Fruit fly (Drosophila melanogaster): Measurements from ENCODE around the gene Ada2b.

Gene Ada2b

dm6 chr3R:8243720-8244119, 3.4 kb upstream of the Ada2b start, which contains the start of the genes CG9636, CG18749 and CG33722 (continued):
- TF ChIP-seq az2 (GFP tag; optimal IDR thresholded peaks at IDR 0.05), result peak; percentile 73
- TF ChIP-seq zen (tag; optimal IDR thresholded peaks at IDR 0.05), result peak; percentile 70
- TF ChIP-seq CG10979 (tag; optimal IDR thresholded peaks at IDR 0.05), result peak; percentile 66
- TF ChIP-seq gcm (GFP tag; optimal IDR thresholded peaks at IDR 0.05), result peak; percentile 76
- TF ChIP-seq MTF-1 (GFP tag; optimal IDR thresholded peaks at IDR 0.05; ENCODE audit: borderline replicate concordance), result no peak
- peak; percentile 53; the same call in 2 of the 3 replicates for TF ChIP-seq dysf (GFP tag; IDR thresholded peaks at IDR 0.05)
- peak; percentile 56; the same call in 1 of the 2 replicates for TF ChIP-seq CG4730 (GFP tag; IDR thresholded peaks at IDR 0.05)
- TF ChIP-seq Ravus (GFP tag; IDR thresholded peaks at IDR 0.05), result no peak
- TF ChIP-seq Xrp1 (GFP tag; IDR thresholded peaks at IDR 0.05), result peak; percentile 78
- TF ChIP-seq CG31388 (GFP tag; optimal IDR thresholded peaks at IDR 0.05), result no peak
- TF ChIP-seq tll (GFP tag; optimal IDR thresholded peaks at IDR 0.05), result peak in 1 of 2 experiments; percentile 80
- peak; percentile 72 for TF ChIP-seq sug (tag; optimal IDR thresholded peaks at IDR 0.05)
- TF ChIP-seq fd3F (GFP tag; optimal IDR thresholded peaks at IDR 0.05), result peak; percentile 30
- peak; percentile 71 for TF ChIP-seq CG7839 (tag; optimal IDR thresholded peaks at IDR 0.05)
- TF ChIP-seq gce (GFP tag; IDR thresholded peaks at IDR 0.05), result 0 out of 3 replicates have a peak, but pooled peaks have one; percentile 36
- peak; percentile 45 for TF ChIP-seq pho (GFP tag; optimal IDR thresholded peaks at IDR 0.05)
- TF ChIP-seq Ada2b (GFP tag; IDR thresholded peaks at IDR 0.05), result peak; percentile 86
- TF ChIP-seq pita (GFP tag; optimal IDR thresholded peaks at IDR 0.05), result no peak
- TF ChIP-seq CG11560 (tag; IDR thresholded peaks at IDR 0.05), result no peak
- TF ChIP-seq fd96Cb (tag; optimal IDR thresholded peaks at IDR 0.05), result peak; percentile 37
- TF ChIP-seq CG13894 (tag; optimal IDR thresholded peaks at IDR 0.05), result peak; percentile 81
- TF ChIP-seq ssp (GFP tag; IDR thresholded peaks at IDR 0.05), result peak; percentile 45; the same call in 1 of the 2 replicates
- TF ChIP-seq Hr3 (GFP tag; optimal IDR thresholded peaks at IDR 0.05), result peak; percentile 64
- TF ChIP-seq disco-r (GFP tag; optimal IDR thresholded peaks at IDR 0.05), result no peak
- TF ChIP-seq E2f1 (GFP tag; IDR thresholded peaks at IDR 0.05), result peak; percentile 63
- no peak for TF ChIP-seq HLHmδ (GFP tag; optimal IDR thresholded peaks at IDR 0.05)
- TF ChIP-seq Rx (GFP tag; IDR thresholded peaks at IDR 0.05), result 0 out of 2 replicates have a peak, but pooled peaks have one; percentile 13
- peak; percentile 99 for TF ChIP-seq sna (GFP tag; IDR thresholded peaks at IDR 0.05; ENCODE audit: partially characterized antibody)
- TF ChIP-seq CG31441 (GFP tag; IDR thresholded peaks at IDR 0.05), result peak; percentile 74
- no peak for TF ChIP-seq fu2 (GFP tag; optimal IDR thresholded peaks at IDR 0.05)
- TF ChIP-seq knrl (GFP tag; IDR thresholded peaks at IDR 0.05; ENCODE audit: partially characterized antibody), result peak; percentile 94
- TF ChIP-seq amos (GFP tag; IDR thresholded peaks at IDR 0.05; ENCODE audit: partially characterized antibody), result peak; percentile 88
- TF ChIP-seq tin (GFP tag; optimal IDR thresholded peaks at IDR 0.05), result peak; percentile 82
- peak; percentile 55 for TF ChIP-seq CG18476 (GFP tag; optimal IDR thresholded peaks at IDR 0.05)
- peak; percentile 72 for TF ChIP-seq CG8388 (GFP tag; optimal IDR thresholded peaks at IDR 0.05)
- TF ChIP-seq CG1024 (GFP tag; IDR thresholded peaks at IDR 0.05), result peak; percentile 18; the same call in 1 of the 2 replicates
- peak in 1 of 3 experiments; percentile 71 for TF ChIP-seq lola (GFP tag; optimal IDR thresholded peaks at IDR 0.05)
- peak; percentile 66 for TF ChIP-seq Hsf (GFP tag; optimal IDR thresholded peaks at IDR 0.05)
- TF ChIP-seq corto (GFP tag; optimal IDR thresholded peaks at IDR 0.05), result peak; percentile 81
- TF ChIP-seq lmd (GFP tag; IDR thresholded peaks at IDR 0.05), result peak; percentile 62
- no peak for TF ChIP-seq ash1 (GFP tag; optimal IDR thresholded peaks at IDR 0.05)
- peak; percentile 54 for TF ChIP-seq Six4 (GFP tag; optimal IDR thresholded peaks at IDR 0.05)
- peak; percentile 88 for TF ChIP-seq MBD-R2 (GFP tag; IDR thresholded peaks at IDR 0.05)
- TF ChIP-seq CHES-1-like (GFP tag; optimal IDR thresholded peaks at IDR 0.05), result peak; percentile 48
- peak; percentile 90 for TF ChIP-seq mld (GFP tag; IDR thresholded peaks at IDR 0.05; ENCODE audit: partially characterized antibody)
- TF ChIP-seq CG10209 (GFP tag; optimal IDR thresholded peaks at IDR 0.05), result peak; percentile 34
- no peak for TF ChIP-seq CG43689 (GFP tag; IDR thresholded peaks at IDR 0.05)
- peak; percentile 58; the same call in 1 of the 2 replicates for TF ChIP-seq CG32772 (GFP tag; IDR thresholded peaks at IDR 0.05)
- peak; percentile 74 for TF ChIP-seq Nf-YC (tag; optimal IDR thresholded peaks at IDR 0.05)
- peak; percentile 81 for TF ChIP-seq vvl (GFP tag; IDR thresholded peaks at IDR 0.05)

Data from whole organism, embryonic.